Worm (Caenorhabditis elegans) whole organism, L4/young adult: ENCODE results near the gene Y41D4B.24.

Experiments
- W03F9.2 ChIP-seq: fragments of 150-350 bp; optimal IDR thresholded peaks from 2 replicates; lab custom pipeline; 2014; ENCODE audit warnings: missing biosample characterization, missing genetic modification characterization
- dao-5 ChIP-seq: sonication (generic microtip); optimal IDR thresholded peaks from 2 replicates; lab custom pipeline; 2016; ENCODE audit warnings: missing genotype, missing genetic modification characterization, moderate library complexity, missing compliant biosample characterization

DNA sequence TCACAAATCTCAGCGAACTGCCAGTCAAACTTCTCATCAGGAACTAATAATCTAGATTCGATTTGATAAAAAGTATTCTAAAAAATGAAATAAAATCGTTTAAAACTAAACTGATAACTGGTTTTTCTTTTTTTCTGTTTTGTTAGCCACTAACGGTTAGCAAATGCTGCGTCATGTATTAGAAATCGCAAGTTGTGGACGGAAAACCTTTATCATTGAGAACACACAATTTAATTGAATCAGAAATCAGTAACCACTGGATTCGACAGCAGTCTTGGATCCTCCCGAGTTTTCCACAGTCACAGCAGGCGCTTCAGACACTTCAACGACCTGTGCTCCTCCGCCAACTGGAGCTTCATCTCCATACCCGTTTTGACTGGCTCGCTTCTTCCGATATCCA is 41.0 kb upstream of the Y41D4B.24 start:
- TF ChIP-seq W03F9.2 (tag; lab: Kevin White, UChicago) (no peak), dao-5 (tag; lab: Kevin White, UChicago) (no peak)
